Fruit fly (Drosophila melanogaster) whole organism, embryonic: ENCODE measurements around the gene CG4570.

ENCODE experiments used
- CG1024 ChIP-seq: fragments of 200-800 bp; sonication (Bioruptor generic); IDR thresholded peaks from 2 replicates; pipeline ENCODE4 v1.3.6; 2022; ENCODE audit warnings: missing biosample characterization, missing genetic modification characterization
- CG10366 ChIP-seq: fragments of 200-800 bp; sonication (Bioruptor generic); IDR thresholded peaks from 2 replicates; pipeline ENCODE4 v1.3.6; 2022; ENCODE audit warnings: missing biosample characterization, missing genetic modification characterization
- CG10565 ChIP-seq: fragments of 200-800 bp; sonication (Bioruptor generic); optimal IDR thresholded peaks from 3 replicates; lab custom pipeline; 2016; ENCODE audit warnings: missing biosample characterization, mild to moderate bottlenecking, missing genetic modification characterization
- CG10979 ChIP-seq: fragments of 200-800 bp; sonication (Bioruptor generic); optimal IDR thresholded peaks from 2 replicates; lab custom pipeline; 2018; ENCODE audit warnings: missing biosample characterization, mild to moderate bottlenecking, missing genetic modification characterization, moderate library complexity
- CG11696 ChIP-seq: fragments of 200-800 bp; sonication (Bioruptor generic); IDR thresholded peaks from 2 replicates; pipeline ENCODE4 v1.3.6; 2022; ENCODE audit warnings: missing biosample characterization, missing genetic modification characterization
- CG12219 ChIP-seq: fragments of 200-800 bp; sonication (Bioruptor generic); optimal IDR thresholded peaks from 3 replicates; lab custom pipeline; 2018; ENCODE audit warnings: missing biosample characterization, mild to moderate bottlenecking, missing genetic modification characterization
- CG12391 ChIP-seq: fragments of 200-800 bp; sonication (Bioruptor generic); optimal IDR thresholded peaks from 3 replicates; lab custom pipeline; 2018; ENCODE audit warnings: missing biosample characterization, mild to moderate bottlenecking, missing genetic modification characterization, moderate library complexity
- CG12942 ChIP-seq: fragments of 200-800 bp; sonication (Bioruptor generic); optimal IDR thresholded peaks from 3 replicates; lab custom pipeline; 2016; ENCODE audit warnings: missing biosample characterization, missing genetic modification characterization
- CG14050 ChIP-seq: fragments of 200-800 bp; sonication (Bioruptor generic); IDR thresholded peaks from 3 replicates; pipeline ENCODE4 v1.3.6; 2022; ENCODE audit warnings: missing biosample characterization, missing genetic modification characterization
- CG17361 ChIP-seq: fragments of 200-800 bp; sonication (Bioruptor generic); IDR thresholded peaks from 3 replicates; pipeline ENCODE4 v1.3.6; 2022; ENCODE audit warnings: missing biosample characterization, missing genetic modification characterization
- CG17612 ChIP-seq: fragments of 200-800 bp; sonication (Bioruptor generic); IDR thresholded peaks from 2 replicates; pipeline ENCODE4 v1.3.6; 2022; ENCODE audit warnings: missing biosample characterization, missing genetic modification characterization
- CG17802 ChIP-seq: fragments of 200-800 bp; sonication (Bioruptor generic); optimal IDR thresholded peaks from 2 replicates; lab custom pipeline; 2018; ENCODE audit warnings: missing biosample characterization, mild to moderate bottlenecking, missing genetic modification characterization, moderate library complexity
- CG1832 ChIP-seq: fragments of 200-800 bp; sonication (Bioruptor generic); optimal IDR thresholded peaks from 2 replicates; lab custom pipeline; 2017; ENCODE audit warnings: missing biosample characterization, mild to moderate bottlenecking, missing genetic modification characterization, inconsistent platforms
- CG3995 ChIP-seq: fragments of 200-800 bp; sonication (Bioruptor generic); optimal IDR thresholded peaks from 3 replicates; lab custom pipeline; 2016; ENCODE audit warnings: missing biosample characterization, missing genetic modification characterization
- CG8290 ChIP-seq, 3 experiments: fragments of 200-800 bp; sonication (Bioruptor generic); optimal IDR thresholded peaks; 2 replicates each; lab custom pipeline; 2016 to 2019; ENCODE audit warnings: missing biosample characterization in 3 of 3, missing genetic modification characterization in 3 of 3, mild to moderate bottlenecking in 2 of 3, moderate library complexity in 1 of 3
- CG9932 ChIP-seq: fragments of 200-800 bp; sonication (Bioruptor generic); IDR thresholded peaks from 2 replicates; pipeline ENCODE4 v1.3.6; 2022; ENCODE audit warnings: missing biosample characterization, missing genetic modification characterization
- CrebB ChIP-seq: fragments of 200-800 bp; sonication (Bioruptor generic); optimal IDR thresholded peaks from 3 replicates; lab custom pipeline; 2018; ENCODE audit warnings: missing biosample characterization, mild to moderate bottlenecking, missing genetic modification characterization
- D19A ChIP-seq: fragments of 200-800 bp; optimal IDR thresholded peaks from 3 replicates; lab custom pipeline; 2019; ENCODE audit warnings: missing biosample characterization, mild to moderate bottlenecking, missing genetic modification characterization, moderate library complexity
- Dll ChIP-seq: fragments of 200-800 bp; sonication (Bioruptor generic); IDR thresholded peaks from 4 replicates; pipeline ENCODE4 v1.3.6; 2022; ENCODE audit warnings: missing biosample characterization, missing genetic modification characterization; ENCODE audit not compliant: partially characterized antibody
- Doc3 ChIP-seq: fragments of 200-800 bp; sonication (Bioruptor generic); IDR thresholded peaks from 3 replicates; pipeline ENCODE4 v1.3.6; 2022; ENCODE audit warnings: missing biosample characterization, missing genetic modification characterization; ENCODE audit not compliant: partially characterized antibody
- E2f2 ChIP-seq: fragments of 200-800 bp; sonication (Bioruptor generic); IDR thresholded peaks from 2 replicates; pipeline ENCODE4 v1.3.6; 2022; ENCODE audit warnings: missing biosample characterization, missing genetic modification characterization
- Fer3 ChIP-seq: fragments of 200-800 bp; sonication (Bioruptor generic); optimal IDR thresholded peaks from 2 replicates; lab custom pipeline; 2018; ENCODE audit warnings: missing biosample characterization, mild to moderate bottlenecking, missing genetic modification characterization, moderate library complexity
- Gsc ChIP-seq: fragments of 200-800 bp; sonication (Bioruptor generic); IDR thresholded peaks from 2 replicates; pipeline ENCODE4 v1.3.6; 2022; ENCODE audit warnings: missing biosample characterization, missing genetic modification characterization
- H2.0 ChIP-seq: fragments of 200-800 bp; sonication (Bioruptor generic); IDR thresholded peaks from 2 replicates; pipeline ENCODE4 v1.3.6; 2022; ENCODE audit warnings: missing biosample characterization, missing genetic modification characterization
- Optix ChIP-seq: fragments of 200-800 bp; sonication (Bioruptor generic); IDR thresholded peaks from 3 replicates; pipeline ENCODE4 v1.3.6; 2022; ENCODE audit warnings: missing biosample characterization, missing genetic modification characterization
- Poxn ChIP-seq: fragments of 200-800 bp; sonication (Bioruptor generic); IDR thresholded peaks from 2 replicates; pipeline ENCODE4 v1.3.6; 2022; ENCODE audit warnings: missing biosample characterization, missing genetic modification characterization
- Rx ChIP-seq: fragments of 200-800 bp; sonication (Bioruptor generic); IDR thresholded peaks from 2 replicates; pipeline ENCODE4 v1.3.6; 2022; ENCODE audit warnings: missing biosample characterization, missing genetic modification characterization
- ap ChIP-seq: fragments of 200-800 bp; sonication (Bioruptor generic); IDR thresholded peaks from 2 replicates; pipeline ENCODE4 v1.3.6; 2022; ENCODE audit warnings: missing biosample characterization, missing genetic modification characterization
- ara ChIP-seq: fragments of 200-800 bp; sonication (Bioruptor generic); IDR thresholded peaks from 2 replicates; pipeline ENCODE4 v1.3.6; 2022; ENCODE audit warnings: missing biosample characterization, missing genetic modification characterization
- ato ChIP-seq: fragments of 200-800 bp; sonication (Bioruptor generic); IDR thresholded peaks from 2 replicates; pipeline ENCODE4 v1.3.6; 2022; ENCODE audit warnings: missing biosample characterization, missing genetic modification characterization; ENCODE audit not compliant: partially characterized antibody
- az2 ChIP-seq: fragments of 200-800 bp; sonication (Bioruptor generic); optimal IDR thresholded peaks from 3 replicates; lab custom pipeline; 2016; ENCODE audit warnings: missing biosample characterization, missing genetic modification characterization
- btn ChIP-seq: fragments of 200-800 bp; sonication (Bioruptor generic); optimal IDR thresholded peaks from 2 replicates; lab custom pipeline; 2016; ENCODE audit warnings: missing biosample characterization, missing genetic modification characterization
- cwo ChIP-seq: fragments of 200-800 bp; sonication (Bioruptor generic); optimal IDR thresholded peaks from 3 replicates; lab custom pipeline; 2017; ENCODE audit warnings: missing biosample characterization, missing genetic modification characterization, mild to moderate bottlenecking, moderate library complexity, missing genetic modification reagents
- danr ChIP-seq: fragments of 200-800 bp; sonication (Bioruptor generic); IDR thresholded peaks from 2 replicates; pipeline ENCODE4 v1.3.6; 2022; ENCODE audit warnings: missing biosample characterization, missing genetic modification characterization
- emc ChIP-seq: fragments of 200-800 bp; sonication (Bioruptor generic); optimal IDR thresholded peaks from 2 replicates; lab custom pipeline; 2016; ENCODE audit warnings: missing biosample characterization, missing genetic modification characterization
- gce ChIP-seq: fragments of 200-800 bp; sonication (Bioruptor generic); IDR thresholded peaks from 3 replicates; pipeline ENCODE4 v1.3.6; 2022; ENCODE audit warnings: missing biosample characterization, missing genetic modification characterization
- hth ChIP-seq: fragments of >200 bp; optimal IDR thresholded peaks from 2 replicates; lab custom pipeline; 2017; ENCODE audit warnings: inconsistent platforms
- kah ChIP-seq: fragments of 200-800 bp; sonication (Bioruptor generic); optimal IDR thresholded peaks from 2 replicates; lab custom pipeline; 2018; ENCODE audit warnings: missing biosample characterization, mild to moderate bottlenecking, missing genetic modification characterization
- klu ChIP-seq: fragments of 200-800 bp; sonication (Bioruptor generic); IDR thresholded peaks from 2 replicates; pipeline ENCODE4 v1.3.6; 2022; ENCODE audit warnings: missing biosample characterization, missing genetic modification characterization
- nau ChIP-seq: fragments of 200-800 bp; sonication (Bioruptor generic); optimal IDR thresholded peaks from 3 replicates; lab custom pipeline; 2017; ENCODE audit warnings: missing biosample characterization, mild to moderate bottlenecking, missing genetic modification characterization, missing genetic modification reagents
- nom ChIP-seq: fragments of 200-800 bp; sonication (Bioruptor generic); optimal IDR thresholded peaks from 2 replicates; lab custom pipeline; 2017; ENCODE audit warnings: missing biosample characterization, missing genetic modification characterization, mild to moderate bottlenecking, moderate library complexity, missing genetic modification reagents
- pb ChIP-seq: fragments of 200-800 bp; sonication (Bioruptor generic); optimal IDR thresholded peaks from 3 replicates; lab custom pipeline; 2016; ENCODE audit warnings: missing biosample characterization, missing genetic modification characterization
- rib ChIP-seq: fragments of 200-800 bp; sonication (Bioruptor generic); IDR thresholded peaks from 2 replicates; pipeline ENCODE4 v1.3.6; 2022; ENCODE audit warnings: missing biosample characterization, missing genetic modification characterization
- sens-2 ChIP-seq: fragments of 200-800 bp; sonication (Bioruptor generic); IDR thresholded peaks from 2 replicates; pipeline ENCODE4 v1.3.6; 2022; ENCODE audit warnings: missing biosample characterization, missing genetic modification characterization
- shn ChIP-seq: fragments of 200-800 bp; sonication (Bioruptor generic); optimal IDR thresholded peaks from 3 replicates; lab custom pipeline; 2016; ENCODE audit warnings: missing biosample characterization, missing genetic modification characterization
- sr ChIP-seq: fragments of 200-800 bp; sonication (Bioruptor generic); IDR thresholded peaks from 3 replicates; pipeline ENCODE4 v1.3.6; 2022; ENCODE audit warnings: missing biosample characterization, missing genetic modification characterization
- tx ChIP-seq: fragments of 200-800 bp; sonication (Bioruptor generic); optimal IDR thresholded peaks from 2 replicates; lab custom pipeline; 2016; ENCODE audit warnings: missing biosample characterization, missing genetic modification characterization
- usp ChIP-seq: fragments of >200 bp; optimal IDR thresholded peaks from 2 replicates; lab custom pipeline; 2017; ENCODE audit warnings: missing biosample characterization, missing genetic modification characterization

The CG4570 gene

DNA sequence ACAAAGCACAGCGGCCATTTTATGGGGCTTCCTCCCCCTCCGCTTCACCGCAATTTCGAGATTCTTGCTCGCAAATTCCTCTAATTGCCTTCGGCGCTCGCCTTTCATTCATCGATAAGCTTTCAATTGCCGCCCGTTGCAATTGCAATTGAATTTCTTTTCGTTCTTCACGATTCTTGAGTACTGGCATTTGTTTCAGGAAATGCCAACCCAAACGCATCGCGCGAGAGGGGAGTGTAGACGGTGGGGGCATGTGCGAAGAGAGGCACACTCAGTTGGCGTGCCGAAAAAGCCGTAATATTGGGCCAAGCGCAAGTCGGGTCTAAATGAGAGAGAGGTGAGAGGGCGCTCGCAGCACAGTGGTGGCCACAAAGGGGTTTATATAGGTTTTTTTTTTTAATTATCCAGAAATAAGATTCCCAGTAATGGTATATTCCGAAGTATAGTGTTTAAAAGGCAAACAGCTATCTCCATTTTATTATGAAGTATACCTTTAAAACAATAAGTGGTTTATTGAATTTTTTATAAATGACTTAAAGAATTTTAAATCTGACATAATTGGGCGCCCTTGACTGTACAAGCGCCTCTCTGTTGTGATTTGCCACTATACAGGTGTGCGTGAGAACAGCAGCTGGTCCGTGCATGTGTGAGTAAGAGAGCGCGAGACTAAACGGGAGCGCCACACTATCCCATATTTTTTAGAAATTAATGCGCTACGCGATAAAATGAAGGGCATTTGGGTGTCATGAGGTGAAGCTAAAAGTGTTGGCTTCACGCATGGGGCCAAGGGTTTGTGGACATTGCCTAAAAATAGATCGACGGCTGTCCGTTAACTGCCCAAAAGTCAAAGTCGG lies 30.1 kb downstream of the CG4570 start (continued):
- TF ChIP-seq shn (GFP tag; lab: Kevin White, UChicago), result peak; percentile 74
- peak; percentile 86 for TF ChIP-seq az2
- peak; percentile 69 for TF ChIP-seq CG12942
- TF ChIP-seq CG8290 (GFP tag; optimal IDR thresholded peaks at IDR 0.05; lab: Kevin White, UChicago), result peak; percentile 42
- TF ChIP-seq CG8290 (tag; optimal IDR thresholded peaks at IDR 0.05; lab: Kevin White, UChicago), result peak in 1 of 2 experiments; percentile 80
- TF ChIP-seq nom (GFP tag; lab: Kevin White, UChicago), result peak; percentile 82
- TF ChIP-seq CG9932 (GFP tag; lab: Robert Waterston, UW), result peak; percentile 94
- peak; percentile 85 for TF ChIP-seq CG10366 (GFP tag; lab: Robert Waterston, UW)
- TF ChIP-seq CG10979 (tag; lab: Kevin White, UChicago), result peak; percentile 89
- peak; percentile 48 for TF ChIP-seq CG3995 (GFP tag; lab: Kevin White, UChicago)
- peak; percentile 72 for TF ChIP-seq H2.0 (GFP tag; lab: Robert Waterston, UW)
- peak; percentile 67 for TF ChIP-seq pb (GFP tag; lab: Kevin White, UChicago)
- TF ChIP-seq CG17612 (GFP tag; lab: Robert Waterston, UW), result peak; percentile 30; the same call in 1 of the 2 replicates
- TF ChIP-seq nau (GFP tag; lab: Kevin White, UChicago), result peak; percentile 79
- peak; percentile 91 for TF ChIP-seq CG17361 (GFP tag; lab: Robert Waterston, UW)
- peak; percentile 71 for TF ChIP-seq tx
- no peak for TF ChIP-seq ato
- peak; percentile 57; the same call in 1 of the 2 replicates for TF ChIP-seq sens-2 (GFP tag; lab: Robert Waterston, UW)
- TF ChIP-seq btn (GFP tag; lab: Kevin White, UChicago), result peak; percentile 47
- TF ChIP-seq Rx (GFP tag; lab: Robert Waterston, UW), result peak; percentile 55; the same call in 1 of the 2 replicates
- TF ChIP-seq Gsc (GFP tag; lab: Robert Waterston, UW), result peak; percentile 51; the same call in 1 of the 2 replicates
- peak; percentile 54 for TF ChIP-seq CG10565 (GFP tag; lab: Kevin White, UChicago)
- TF ChIP-seq CG1024 (GFP tag; lab: Robert Waterston, UW), result 0 out of 2 replicates have a peak, but pooled peaks have one; percentile 29
- no peak for TF ChIP-seq CG1832
- TF ChIP-seq hth (lab: Kevin White, UChicago), result no peak
- TF ChIP-seq danr (GFP tag; lab: Robert Waterston, UW), result peak; percentile 81
- TF ChIP-seq CG11696 (GFP tag; lab: Robert Waterston, UW), result peak; percentile 98
- TF ChIP-seq sr (GFP tag; lab: Robert Waterston, UW), result 0 out of 3 replicates have a peak, but pooled peaks have one; percentile 2
- peak; percentile 77 for TF ChIP-seq ara (GFP tag; lab: Robert Waterston, UW)
- TF ChIP-seq emc (GFP tag; lab: Kevin White, UChicago), result peak; percentile 53
- TF ChIP-seq rib (GFP tag; lab: Robert Waterston, UW), result peak; percentile 81
- TF ChIP-seq cwo (GFP tag; lab: Kevin White, UChicago), result peak; percentile 91
- TF ChIP-seq CG12391 (tag; lab: Kevin White, UChicago), result peak; percentile 94
- peak; percentile 56; the same call in 2 of the 3 replicates for TF ChIP-seq gce
- TF ChIP-seq D19A (tag; lab: Kevin White, UChicago), result peak; percentile 75
- TF ChIP-seq CG17802 (tag; lab: Kevin White, UChicago), result peak; percentile 13
- no peak for TF ChIP-seq Doc3 (GFP tag; lab: Robert Waterston, UW)
- peak; percentile 76 for TF ChIP-seq E2f2
- peak; percentile 77; the same call in 1 of the 2 replicates for TF ChIP-seq klu (GFP tag; lab: Robert Waterston, UW)
- TF ChIP-seq ap, result peak; percentile 77
- TF ChIP-seq Poxn, result peak; percentile 64
- peak; percentile 91 for TF ChIP-seq Fer3 (tag; lab: Kevin White, UChicago)
- no peak for TF ChIP-seq usp
- 0 out of 4 replicates have a peak, but pooled peaks have one; percentile 49 for TF ChIP-seq Dll (GFP tag; lab: Robert Waterston, UW)
- TF ChIP-seq CG14050 (GFP tag; lab: Robert Waterston, UW), result peak; percentile 78
- peak; percentile 83 for TF ChIP-seq CG12219 (GFP tag; lab: Kevin White, UChicago)
- TF ChIP-seq CrebB (tag; lab: Kevin White, UChicago), result peak; percentile 81
- TF ChIP-seq kah (GFP tag; lab: Kevin White, UChicago), result peak; percentile 89
- TF ChIP-seq Optix (GFP tag; lab: Robert Waterston, UW), result peak; percentile 58; the same call in 1 of the 3 replicates
